Worm (Caenorhabditis elegans) whole organism, young adult: ENCODE measurements around the gene T04C9.2.
A peak's percentile ranks its signal among the peaks of the same experiment; 100 is the strongest.

ENCODE experiments used
- B0035.1 ChIP-seq: sonication (generic microtip); optimal IDR thresholded peaks from 2 replicates; lab custom pipeline; 2016; ENCODE audit warnings: missing genetic modification characterization, mild to moderate bottlenecking, missing compliant biosample characterization, missing genotype, missing genetic modification reagents
- B0336.3 ChIP-seq: fragments of 200-800 bp; sonication (Bioruptor generic); IDR thresholded peaks from 2 replicates; pipeline ENCODE4 v1.3.6; 2022; ENCODE audit warnings: missing genetic modification characterization, missing compliant biosample characterization
- F10E7.11 ChIP-seq: sonication (generic microtip); optimal IDR thresholded peaks from 2 replicates; lab custom pipeline; 2017; ENCODE audit warnings: mild to moderate bottlenecking, missing genetic modification characterization, moderate library complexity, missing compliant biosample characterization
- F23B12.7 ChIP-seq: sonication (generic microtip); optimal IDR thresholded peaks from 2 replicates; lab custom pipeline; 2017; ENCODE audit warnings: missing genetic modification characterization, mild to moderate bottlenecking, missing compliant biosample characterization, antibody characterized with exemption, moderate library complexity; ENCODE audit not compliant: insufficient read depth
- F33H1.4 ChIP-seq: fragments of 200-800 bp; sonication (Bioruptor generic); IDR thresholded peaks from 2 replicates; pipeline ENCODE4 v1.3.6; 2022; ENCODE audit warnings: missing genetic modification reagents, missing genetic modification characterization, missing compliant biosample characterization
- Y67H2A.10 ChIP-seq: fragments of 200-800 bp; sonication (Bioruptor generic); conservative IDR thresholded peaks from 2 replicates; pipeline ENCODE4 v1.3.6; 2022; ENCODE audit warnings: missing genetic modification reagents, missing genetic modification characterization, missing compliant biosample characterization
- Y79H2A.3 ChIP-seq: fragments of 200-800 bp; sonication (Bioruptor generic); conservative IDR thresholded peaks from 2 replicates; pipeline ENCODE4 v1.3.6; 2022; ENCODE audit warnings: missing genetic modification reagents, missing genetic modification characterization, missing compliant biosample characterization
- ama-1 ChIP-seq, 3 experiments: fragments of 150-350 bp in 1 of 3; sonication (generic microtip) in 2 of 3; optimal IDR thresholded peaks; 2 replicates each; lab custom pipeline; 2014 to 2018; ENCODE audit warnings: missing biosample characterization in 2 of 3, missing genetic modification characterization in 2 of 3, missing genetic modification reagents in 2 of 3
- aptf-3 ChIP-seq: fragments of 200-800 bp; sonication (Bioruptor generic); IDR thresholded peaks from 2 replicates; pipeline ENCODE4 v1.3.6; 2022; ENCODE audit warnings: missing genetic modification characterization, missing compliant biosample characterization
- ccch-3 ChIP-seq: fragments of 200-800 bp; sonication (Bioruptor generic); optimal IDR thresholded peaks from 2 replicates; lab custom pipeline; 2018; ENCODE audit warnings: mild to moderate bottlenecking, missing genetic modification characterization, missing compliant biosample characterization
- ceh-100 ChIP-seq: fragments of 200-800 bp; sonication (Bioruptor generic); IDR thresholded peaks from 2 replicates; pipeline ENCODE4 v1.3.6; 2022; ENCODE audit warnings: missing genetic modification reagents, missing genetic modification characterization, missing compliant biosample characterization
- ceh-79 ChIP-seq: sonication (generic microtip); optimal IDR thresholded peaks from 2 replicates; lab custom pipeline; 2017; ENCODE audit warnings: mild to moderate bottlenecking, missing genetic modification characterization, missing compliant biosample characterization
- ceh-91 ChIP-seq: fragments of 200-800 bp; sonication (Bioruptor generic); IDR thresholded peaks from 2 replicates; pipeline ENCODE4 v1.3.6; 2022; ENCODE audit warnings: missing genetic modification reagents, missing genetic modification characterization, missing compliant biosample characterization
- die-1 ChIP-seq: sonication (generic microtip); optimal IDR thresholded peaks from 2 replicates; lab custom pipeline; 2016; ENCODE audit warnings: missing genotype, mild to moderate bottlenecking, missing genetic modification characterization, missing compliant biosample characterization
- efl-1 ChIP-seq: fragments of 150-350 bp; optimal IDR thresholded peaks from 2 replicates; lab custom pipeline; 2014; ENCODE audit warnings: missing biosample characterization, missing genetic modification reagents, missing genetic modification characterization
- egl-18 ChIP-seq: fragments of 200-800 bp; sonication (Bioruptor generic); IDR thresholded peaks from 2 replicates; pipeline ENCODE4 v1.3.6; 2022; ENCODE audit warnings: missing genetic modification reagents, missing genetic modification characterization, missing compliant biosample characterization
- egl-44 ChIP-seq: fragments of 200-800 bp; sonication (Bioruptor generic); IDR thresholded peaks from 2 replicates; pipeline ENCODE4 v1.3.6; 2022; ENCODE audit warnings: missing genetic modification reagents, missing genetic modification characterization, missing compliant biosample characterization
- ets-4 ChIP-seq: fragments of 200-800 bp; sonication (Bioruptor generic); optimal IDR thresholded peaks from 2 replicates; lab custom pipeline; 2018; ENCODE audit warnings: mild to moderate bottlenecking, missing genetic modification characterization, missing compliant biosample characterization
- hlh-26 ChIP-seq: fragments of 200-800 bp; sonication (Bioruptor generic); conservative IDR thresholded peaks from 2 replicates; pipeline ENCODE4 v1.3.6; 2022; ENCODE audit warnings: missing genetic modification reagents, missing genetic modification characterization, missing compliant biosample characterization
- hrde-1 ChIP-seq: sonication (generic microtip); optimal IDR thresholded peaks from 2 replicates; lab custom pipeline; 2016; ENCODE audit warnings: missing genetic modification characterization, mild to moderate bottlenecking, missing compliant biosample characterization, moderate library complexity, missing genotype, missing genetic modification reagents, borderline replicate concordance
- hsf-1 ChIP-seq: fragments of 200-800 bp; sonication (Bioruptor generic); IDR thresholded peaks from 2 replicates; pipeline ENCODE4 v1.3.6; 2022; ENCODE audit warnings: missing genetic modification reagents, missing genetic modification characterization, missing compliant biosample characterization
- let-526 ChIP-seq: fragments of 200-800 bp; sonication (Bioruptor generic); IDR thresholded peaks from 2 replicates; pipeline ENCODE4 v1.3.6; 2022; ENCODE audit warnings: missing genetic modification reagents, missing genetic modification characterization, missing compliant biosample characterization
- lin-40 ChIP-seq: sonication (generic microtip); optimal IDR thresholded peaks from 2 replicates; lab custom pipeline; 2016; ENCODE audit warnings: missing genetic modification characterization, mild to moderate bottlenecking, missing compliant biosample characterization, missing genotype, missing genetic modification reagents
- lsl-1 ChIP-seq: fragments of 200-800 bp; sonication (Bioruptor generic); optimal IDR thresholded peaks from 2 replicates; lab custom pipeline; 2018; ENCODE audit warnings: mild to moderate bottlenecking, missing genetic modification characterization, moderate library complexity, missing compliant biosample characterization
- lsy-27 ChIP-seq: sonication (generic microtip); optimal IDR thresholded peaks from 2 replicates; lab custom pipeline; 2017; ENCODE audit warnings: missing genetic modification characterization, mild to moderate bottlenecking, missing compliant biosample characterization, antibody characterized with exemption, missing genotype, borderline replicate concordance; ENCODE audit not compliant: insufficient read depth
- madf-10 ChIP-seq: sonication (generic microtip); optimal IDR thresholded peaks from 2 replicates; lab custom pipeline; 2016; ENCODE audit warnings: mild to moderate bottlenecking, missing genetic modification characterization, missing compliant biosample characterization
- madf-6 ChIP-seq: fragments of 200-800 bp; sonication (Bioruptor generic); IDR thresholded peaks from 2 replicates; pipeline ENCODE4 v1.3.6; 2022; ENCODE audit warnings: missing genetic modification reagents, missing genetic modification characterization, missing compliant biosample characterization
- madf-8 ChIP-seq: fragments of 200-800 bp; sonication (Bioruptor generic); conservative IDR thresholded peaks from 2 replicates; pipeline ENCODE4 v1.3.6; 2022; ENCODE audit warnings: missing genetic modification reagents, missing genetic modification characterization, missing compliant biosample characterization
- mcd-1 ChIP-seq: fragments of 200-800 bp; sonication (Bioruptor generic); IDR thresholded peaks from 2 replicates; pipeline ENCODE4 v1.3.6; 2022; ENCODE audit warnings: missing genetic modification reagents, missing genetic modification characterization, missing compliant biosample characterization
- nfya-2 ChIP-seq: fragments of 200-800 bp; sonication (Bioruptor generic); IDR thresholded peaks from 2 replicates; pipeline ENCODE4 v1.3.6; 2022; ENCODE audit warnings: missing genetic modification reagents, missing genetic modification characterization, missing compliant biosample characterization
- nhr-80 ChIP-seq: sonication (generic microtip); optimal IDR thresholded peaks from 2 replicates; lab custom pipeline; 2016; ENCODE audit warnings: missing genetic modification characterization, missing compliant biosample characterization
- nhr-90 ChIP-seq: sonication (generic microtip); optimal IDR thresholded peaks from 2 replicates; lab custom pipeline; 2016; ENCODE audit warnings: missing genotype, mild to moderate bottlenecking, missing genetic modification characterization, missing compliant biosample characterization
- rcor-1 ChIP-seq: fragments of 200-800 bp; sonication (Bioruptor generic); IDR thresholded peaks from 2 replicates; pipeline ENCODE4 v1.3.6; 2022; ENCODE audit warnings: missing genetic modification reagents, missing genetic modification characterization, missing compliant biosample characterization
- snpc-1.3 ChIP-seq: sonication (generic microtip); optimal IDR thresholded peaks from 2 replicates; lab custom pipeline; 2017; ENCODE audit warnings: missing genetic modification characterization, mild to moderate bottlenecking, missing compliant biosample characterization, antibody characterized with exemption, moderate library complexity, missing genotype, missing genetic modification reagents; ENCODE audit not compliant: insufficient read depth
- snpc-3.4 ChIP-seq: sonication (generic microtip); optimal IDR thresholded peaks from 2 replicates; lab custom pipeline; 2017; ENCODE audit warnings: missing genetic modification characterization, mild to moderate bottlenecking, missing compliant biosample characterization, antibody characterized with exemption, moderate library complexity, missing genotype, missing genetic modification reagents
- somi-1 ChIP-seq: fragments of 200-800 bp; sonication (Bioruptor generic); optimal IDR thresholded peaks from 2 replicates; lab custom pipeline; 2018; ENCODE audit warnings: mild to moderate bottlenecking, missing genetic modification characterization, missing compliant biosample characterization
- tbx-9 ChIP-seq: sonication (generic microtip); optimal IDR thresholded peaks from 2 replicates; lab custom pipeline; 2016; ENCODE audit warnings: borderline replicate concordance, missing genetic modification characterization, inconsistent platforms, missing compliant biosample characterization
- tlf-1 ChIP-seq: fragments of 200-800 bp; sonication (Bioruptor generic); optimal IDR thresholded peaks from 2 replicates; lab custom pipeline; 2018; ENCODE audit warnings: mild to moderate bottlenecking, missing genetic modification characterization, missing compliant biosample characterization
- unc-62 ChIP-seq: fragments of 150-350 bp; optimal IDR thresholded peaks from 2 replicates; lab custom pipeline; 2014; ENCODE audit warnings: missing biosample characterization, missing genetic modification reagents, missing genetic modification characterization
- xnd-1 ChIP-seq: sonication (generic microtip); optimal IDR thresholded peaks from 2 replicates; lab custom pipeline; 2016; ENCODE audit warnings: missing genotype, missing genetic modification reagents, missing genetic modification characterization, missing compliant biosample characterization
- zfh-2 ChIP-seq: fragments of 200-800 bp; sonication (Bioruptor generic); conservative IDR thresholded peaks from 2 replicates; pipeline ENCODE4 v1.3.6; 2022; ENCODE audit warnings: missing genetic modification reagents, missing genetic modification characterization, missing compliant biosample characterization
- ztf-25 ChIP-seq: fragments of 200-800 bp; sonication (Bioruptor generic); IDR thresholded peaks from 2 replicates; pipeline ENCODE4 v1.3.6; 2022; ENCODE audit warnings: missing genetic modification reagents, missing genetic modification characterization, missing compliant biosample characterization
- ztf-6 ChIP-seq: fragments of 200-800 bp; sonication (Bioruptor generic); IDR thresholded peaks from 2 replicates; pipeline ENCODE4 v1.3.6; 2022; ENCODE audit warnings: missing genetic modification reagents, missing genetic modification characterization, missing compliant biosample characterization

The T04C9.2 gene

ce11 chrIII:5985340-5985739 lies 6.3 kb upstream of the T04C9.2 start, which contains the start of gene T04C9.3:
Gene T04C9.3 (plus strand): TSS chrIII:5985640.
- no peak for TF ChIP-seq B0336.3 (GFP tag; lab: Robert Waterston, UW)
- no peak for TF ChIP-seq B0035.1

ce11 chrIII:5988010-5988409 lies 3.7 kb upstream of the T04C9.2 start:
- TF ChIP-seq unc-62 = no peak
- TF ChIP-seq tbx-9 (tag; lab: Kevin White, UChicago) = no peak
- TF ChIP-seq aptf-3 (GFP tag; lab: Robert Waterston, UW) = no peak
- no peak for TF ChIP-seq somi-1
- TF ChIP-seq ztf-25 (GFP tag; lab: Robert Waterston, UW) = no peak
- no peak for TF ChIP-seq ceh-100 (GFP tag; lab: Robert Waterston, UW)
- no peak for TF ChIP-seq hsf-1
- TF ChIP-seq egl-44 (GFP tag; lab: Robert Waterston, UW) = no peak
- no peak for TF ChIP-seq B0336.3 (GFP tag; lab: Robert Waterston, UW)
- TF ChIP-seq let-526 = no peak
- no peak for TF ChIP-seq Y67H2A.10 (GFP tag; lab: Robert Waterston, UW)
- no peak for TF ChIP-seq ztf-6
- no peak for TF ChIP-seq nfya-2
- no peak for TF ChIP-seq egl-18 (GFP tag; lab: Robert Waterston, UW)
- no peak for TF ChIP-seq Y79H2A.3 (GFP tag; lab: Robert Waterston, UW)
- TF ChIP-seq ets-4 (GFP tag; lab: Kevin White, UChicago) = no peak
- no peak for TF ChIP-seq madf-10 (tag; lab: Kevin White, UChicago)
- no peak for TF ChIP-seq tlf-1

ce11 chrIII:5988461-5988860 lies 3.2 kb upstream of the T04C9.2 start:
- TF ChIP-seq madf-6 (peak; percentile 92), B0035.1 (no peak), ccch-3 (GFP tag; lab: Kevin White, UChicago) (no peak), snpc-3.4 (peak; percentile 61), hsf-1 (no peak), xnd-1 (tag; lab: Kevin White, UChicago) (peak; percentile 87), ztf-6 (no peak), ceh-91 (GFP tag; lab: Robert Waterston, UW) (peak; percentile 71), lsl-1 (GFP tag; lab: Kevin White, UChicago) (peak; percentile 94), snpc-1.3 (tag; lab: Kevin White, UChicago) (peak; percentile 42), F10E7.11 (tag; lab: Kevin White, UChicago) (no peak), F33H1.4 (GFP tag; lab: Robert Waterston, UW) (peak; percentile 92), ama-1 (optimal IDR thresholded peaks at IDR 0.05; lab: Kevin White, UChicago) (no peak), ama-1 (GFP tag; optimal IDR thresholded peaks at IDR 0.05; lab: Kevin White, UChicago) (no peak), madf-8 (GFP tag; lab: Robert Waterston, UW) (peak; percentile 73), lsy-27 (tag; lab: Kevin White, UChicago) (no peak)

- TF ChIP-seq ceh-79 (tag; lab: Kevin White, UChicago) (no peak), xnd-1 (tag; lab: Kevin White, UChicago) (no peak), mcd-1 (GFP tag; lab: Robert Waterston, UW) (no peak), F23B12.7 (no peak), rcor-1 (no peak), let-526 (no peak), ztf-6 (no peak), hlh-26 (GFP tag; lab: Robert Waterston, UW) (no peak), lin-40 (no peak), hrde-1 (tag; lab: Kevin White, UChicago) (no peak), efl-1 (GFP tag; lab: Kevin White, UChicago) (no peak), nhr-90 (tag; lab: Kevin White, UChicago) (no peak), zfh-2 (GFP tag; lab: Robert Waterston, UW) (peak; percentile 58; the same call in 1 of the 2 replicates), nhr-80 (peak; percentile 74), die-1 (tag; lab: Kevin White, UChicago) (no peak)
Measured at ce11 chrIII:5988991-5989726, 2.5 kb upstream of the T04C9.2 start.
